Worm (Caenorhabditis elegans) whole organism, mixed stage, embryonic: ENCODE results near the gene twk-35.

Experiments
- blmp-1 ChIP-seq: fragments of 150-350 bp; optimal IDR thresholded peaks from 2 replicates; lab custom pipeline; 2014; ENCODE audit warnings: missing biosample characterization, missing genetic modification characterization
- ces-1 ChIP-seq: fragments of 150-350 bp; optimal IDR thresholded peaks from 2 replicates; lab custom pipeline; 2014; ENCODE audit warnings: missing biosample characterization, missing genetic modification reagents, missing genetic modification characterization
- elt-3 ChIP-seq: fragments of 150-350 bp; optimal IDR thresholded peaks from 2 replicates; lab custom pipeline; 2014; ENCODE audit warnings: missing biosample characterization, missing genetic modification characterization
- flh-1 ChIP-seq: fragments of 200-800 bp; sonication (Bioruptor generic); optimal IDR thresholded peaks from 2 replicates; lab custom pipeline; 2018; ENCODE audit warnings: mild to moderate bottlenecking, missing genetic modification characterization, moderate library complexity, missing compliant biosample characterization
- lin-13 ChIP-seq: fragments of 150-350 bp; optimal IDR thresholded peaks from 2 replicates; lab custom pipeline; 2014; ENCODE audit warnings: missing biosample characterization, missing genetic modification characterization
- nhr-237 ChIP-seq: fragments of 150-350 bp; optimal IDR thresholded peaks from 2 replicates; lab custom pipeline; 2014; ENCODE audit warnings: missing biosample characterization, missing genetic modification characterization
- pha-4 ChIP-seq: fragments of 150-350 bp; optimal IDR thresholded peaks from 2 replicates; lab custom pipeline; 2018; ENCODE audit warnings: missing biosample characterization, missing genetic modification reagents, missing genetic modification characterization
- ztf-11 ChIP-seq: fragments of 150-350 bp; optimal IDR thresholded peaks from 2 replicates; lab custom pipeline; 2014; ENCODE audit warnings: missing biosample characterization, missing genetic modification characterization

ce11 chrV:20861080-20861479 lies 1.7 kb upstream of the twk-35 start, which contains the start of gene try-4:
- TF ChIP-seq flh-1 (no peak), pha-4 (tag; lab: Kevin White, UChicago) (no peak), ces-1 (GFP tag; lab: Kevin White, UChicago) (no peak), nhr-237 (tag; lab: Kevin White, UChicago) (no peak), ztf-11 (tag; lab: Kevin White, UChicago) (no peak), elt-3 (no peak), blmp-1 (no peak), lin-13 (tag; lab: Kevin White, UChicago) (no peak)
